Worm (Caenorhabditis elegans): ENCODE results near the gene rund-1.

Gene rund-1

ce11 chrX:688602-689001 lies 27.0 kb upstream of the rund-1 start (continued):
- TF ChIP-seq unc-62 (GFP tag; optimal IDR thresholded peaks at IDR 0.05) (no peak), nfyb-1 (GFP tag; IDR thresholded peaks at IDR 0.05) (no peak), madf-3 (GFP tag; IDR thresholded peaks at IDR 0.05) (no peak)

- TF ChIP-seq dox-1 (GFP tag; IDR thresholded peaks at IDR 0.05) (no peak), madf-10 (tag; optimal IDR thresholded peaks at IDR 0.05) (no peak), tbx-9 (tag; optimal IDR thresholded peaks at IDR 0.05; ENCODE audit: borderline replicate concordance) (no peak), gei-17 (GFP tag; optimal IDR thresholded peaks at IDR 0.05) (no peak), ZK185.1 (tag; optimal IDR thresholded peaks at IDR 0.05; ENCODE audit: poor library complexity, severe bottlenecking) (no peak), F57A8.1 (GFP tag; optimal IDR thresholded peaks at IDR 0.05) (no peak), pha-4 (tag; optimal IDR thresholded peaks at IDR 0.05) (no peak), fkh-3 (tag; optimal IDR thresholded peaks at IDR 0.05) (no peak), ztf-26 (tag; optimal IDR thresholded peaks at IDR 0.05) (no peak), sdz-38 (tag; optimal IDR thresholded peaks at IDR 0.05) (no peak), T26A5.8 (tag; optimal IDR thresholded peaks at IDR 0.05) (no peak), ceh-27 (GFP tag; optimal IDR thresholded peaks at IDR 0.05) (no peak), ztf-18 (tag; optimal IDR thresholded peaks at IDR 0.05) (no peak), B0261.1 (tag; optimal IDR thresholded peaks at IDR 0.05) (no peak), egl-18 (GFP tag; IDR thresholded peaks at IDR 0.05) (no peak), rpc-1 (optimal IDR thresholded peaks at IDR 0.05) (no peak), rpc-1 (tag; optimal IDR thresholded peaks at IDR 0.05) (no peak), nhr-90 (tag; optimal IDR thresholded peaks at IDR 0.05) (no peak)
These were observed 21.1 kb upstream of the rund-1 start, which contains the start of gene Y9C12A.1 for ce11 chrX:682691-683090. TSS of gene Y9C12A.1 (minus strand) at chrX:682791.

- TF ChIP-seq nhr-27 (tag; optimal IDR thresholded peaks at IDR 0.05) (no peak), Y53F4B.3 (GFP tag; IDR thresholded peaks at IDR 0.05) (no peak), snpc-4 (GFP tag; optimal IDR thresholded peaks at IDR 0.05) (peak; percentile 33), snpc-4 (tag; optimal IDR thresholded peaks at IDR 0.05) (peak in 3 of 4 experiments; percentile 26 to 87 (median 83)), egrh-3 (GFP tag; IDR thresholded peaks at IDR 0.05) (no peak), him-1 (tag; optimal IDR thresholded peaks at IDR 0.05) (no peak), Y67H2A.10 (GFP tag; conservative IDR thresholded peaks at IDR 0.05) (no peak), F52B5.7 (tag; optimal IDR thresholded peaks at IDR 0.05) (no peak), lir-1 (GFP tag; conservative IDR thresholded peaks at IDR 0.05) (no peak)
These were observed 19.8 kb upstream of the rund-1 start for ce11 chrX:681413-681812.

- TF ChIP-seq nhr-80 (tag; optimal IDR thresholded peaks at IDR 0.05), result no peak
These were observed 19.3 kb upstream of the rund-1 start, which contains the start of gene T19D7.7 for ce11 chrX:680920-681319. TSS of gene T19D7.7 (minus strand) at chrX:681020.

ce11 chrX:671807-672206 lies 10.2 kb upstream of the rund-1 start, which contains the start of gene lgc-32:
TSS of gene lgc-32 (plus strand) at chrX:672107.
- TF ChIP-seq nhr-179 (tag; optimal IDR thresholded peaks at IDR 0.05) (no peak), mxl-1 (tag; optimal IDR thresholded peaks at IDR 0.05) (no peak), Y56A3A.18 (GFP tag; IDR thresholded peaks at IDR 0.05) (no peak), somi-1 (GFP tag; optimal IDR thresholded peaks at IDR 0.05) (no peak), cebp-2 (GFP tag; IDR thresholded peaks at IDR 0.05) (no peak), cebp-1 (GFP tag; IDR thresholded peaks at IDR 0.05) (no peak), cebp-1 (tag; optimal IDR thresholded peaks at IDR 0.05) (no peak), pbrm-1 (GFP tag; IDR thresholded peaks at IDR 0.05) (no peak), die-1 (tag; optimal IDR thresholded peaks at IDR 0.05) (no peak), F23B12.7 (tag; optimal IDR thresholded peaks at IDR 0.05; ENCODE audit: insufficient read depth) (no peak), F37B4.10 (GFP tag; IDR thresholded peaks at IDR 0.05) (no peak), rcor-1 (GFP tag; IDR thresholded peaks at IDR 0.05) (no peak), aptf-3 (GFP tag; IDR thresholded peaks at IDR 0.05) (no peak), snpc-4 (GFP tag; optimal IDR thresholded peaks at IDR 0.05) (no peak), snpc-4 (tag; optimal IDR thresholded peaks at IDR 0.05) (no peak), ztf-22 (GFP tag; optimal IDR thresholded peaks at IDR 0.05) (no peak), rpc-1 (optimal IDR thresholded peaks at IDR 0.05) (no peak), rpc-1 (tag; optimal IDR thresholded peaks at IDR 0.05) (no peak), hmg-1.2 (GFP tag; IDR thresholded peaks at IDR 0.05) (no peak)

All from whole organism, young adult.